Fruit fly (Drosophila melanogaster) whole organism, wandering third instar larva: ENCODE data around the gene Lint-O.

ENCODE experiments used
- CG32264 ChIP-seq: fragments of 200-800 bp; sonication (Bioruptor generic); optimal IDR thresholded peaks from 2 replicates; lab custom pipeline; 2016; ENCODE audit warnings: missing biosample characterization, missing genetic modification characterization
- CrebA ChIP-seq: fragments of 200-800 bp; sonication (Bioruptor generic); optimal IDR thresholded peaks from 2 replicates; lab custom pipeline; 2016; ENCODE audit warnings: missing biosample characterization, mild to moderate bottlenecking, missing genetic modification characterization, borderline replicate concordance
- Hr78 ChIP-seq: fragments of >200 bp; optimal IDR thresholded peaks from 2 replicates; lab custom pipeline; 2017; ENCODE audit warnings: missing biosample characterization, missing genetic modification characterization
- N ChIP-seq: fragments of >200 bp; optimal IDR thresholded peaks from 2 replicates; lab custom pipeline; 2018; ENCODE audit warnings: missing biosample characterization, missing external identifiers, missing genetic modification characterization
- br ChIP-seq: fragments of 200-800 bp; sonication (Bioruptor generic); optimal IDR thresholded peaks from 2 replicates; lab custom pipeline; 2016; ENCODE audit warnings: missing biosample characterization, missing genetic modification characterization
- dmrt93B ChIP-seq: fragments of 200-800 bp; sonication (Bioruptor generic); optimal IDR thresholded peaks from 2 replicates; lab custom pipeline; 2018; ENCODE audit warnings: missing biosample characterization, mild to moderate bottlenecking, missing genetic modification characterization
- h ChIP-seq: fragments of 200-800 bp; sonication (Bioruptor generic); optimal IDR thresholded peaks from 3 replicates; lab custom pipeline; 2016; ENCODE audit warnings: missing biosample characterization, mild to moderate bottlenecking, missing genetic modification characterization
- psq ChIP-seq: fragments of 200-800 bp; sonication (Bioruptor generic); optimal IDR thresholded peaks from 3 replicates; lab custom pipeline; 2017; ENCODE audit warnings: missing biosample characterization, mild to moderate bottlenecking, missing genetic modification characterization, moderate library complexity

DNA sequence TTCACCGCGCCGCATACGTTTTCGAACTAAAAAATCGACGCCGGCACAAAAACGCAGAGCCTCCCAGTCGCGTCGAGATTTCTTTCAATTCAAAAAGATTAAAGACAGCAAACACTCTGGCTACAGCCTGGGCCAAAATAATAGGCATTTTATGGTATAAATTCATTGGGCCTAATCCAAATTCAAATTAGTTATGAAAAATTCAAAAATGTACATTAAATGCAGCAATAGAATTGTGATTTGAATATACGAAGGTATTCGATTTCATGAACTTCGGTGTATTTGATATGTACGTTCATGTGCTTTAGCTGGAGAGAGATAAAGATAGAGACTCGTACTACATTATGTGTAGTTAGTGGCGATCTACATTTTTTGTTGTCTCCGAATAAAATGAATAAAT is 45.5 kb downstream of the Lint-O start, which contains the start of gene Syx4:
- TF ChIP-seq CrebA (no peak), CG32264 (GFP tag; lab: Kevin White, UChicago) (peak; percentile 79), h (GFP tag; lab: Kevin White, UChicago) (peak; percentile 91), Hr78 (GFP tag; lab: Kevin White, UChicago) (no peak), br (peak; percentile 87), psq (GFP tag; lab: Kevin White, UChicago) (peak; percentile 81), dmrt93B (GFP tag; lab: Kevin White, UChicago) (peak; percentile 67), N (GFP tag; lab: Kevin White, UChicago) (no peak)
